Fruit fly (Drosophila melanogaster): Measurements from ENCODE around the gene PNKP.

Gene PNKP

DNA sequence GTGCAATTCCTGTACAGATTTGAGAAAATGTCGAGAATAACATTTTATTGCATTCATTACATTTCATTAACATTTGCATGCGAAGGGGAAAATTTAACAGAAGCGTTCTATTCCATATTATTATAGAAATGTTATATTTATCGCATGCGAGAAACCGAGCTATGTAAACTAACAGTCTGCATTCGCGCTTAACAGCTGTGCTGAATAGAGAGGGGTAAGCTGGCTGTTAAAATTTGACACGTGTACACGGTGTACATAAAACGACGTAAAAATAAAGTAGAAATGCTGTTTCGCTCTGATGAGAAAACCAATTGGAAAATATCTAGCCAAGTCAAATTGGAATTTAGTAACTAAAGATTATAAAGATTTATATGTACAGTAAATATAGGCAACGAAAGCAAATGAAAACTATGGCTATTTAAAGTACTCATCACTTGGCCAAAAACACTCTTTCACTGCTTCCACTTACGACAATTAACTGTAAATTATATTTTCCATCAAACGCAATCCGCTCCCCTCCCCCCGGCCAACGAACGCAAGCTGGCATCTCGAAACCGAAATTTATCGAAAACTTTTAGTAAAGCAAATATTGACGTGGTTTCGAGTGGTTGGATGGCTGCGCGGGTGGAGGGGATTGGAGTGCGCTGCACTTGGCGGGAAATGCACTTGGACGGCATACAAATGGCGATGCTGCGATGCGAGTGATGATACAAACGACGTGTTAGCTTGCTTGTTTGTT is 37.0 kb downstream of the PNKP start:
- TF ChIP-seq psq (GFP tag; optimal IDR thresholded peaks at IDR 0.05): no peak
- peak; percentile 82 for TF ChIP-seq sage (GFP tag; optimal IDR thresholded peaks at IDR 0.05)
- TF ChIP-seq foxo (GFP tag; optimal IDR thresholded peaks at IDR 0.05): peak in 1 of 2 experiments; percentile 20
- TF ChIP-seq N (GFP tag; optimal IDR thresholded peaks at IDR 0.05): no peak
- no peak for TF ChIP-seq CG9705 (GFP tag; optimal IDR thresholded peaks at IDR 0.05)
- TF ChIP-seq lola (GFP tag; optimal IDR thresholded peaks at IDR 0.05): no peak
- no peak for TF ChIP-seq tai (GFP tag; optimal IDR thresholded peaks at IDR 0.05)
- no peak for TF ChIP-seq jim (GFP tag; optimal IDR thresholded peaks at IDR 0.05)
- TF ChIP-seq dmrt93B (GFP tag; optimal IDR thresholded peaks at IDR 0.05): no peak

DNA sequence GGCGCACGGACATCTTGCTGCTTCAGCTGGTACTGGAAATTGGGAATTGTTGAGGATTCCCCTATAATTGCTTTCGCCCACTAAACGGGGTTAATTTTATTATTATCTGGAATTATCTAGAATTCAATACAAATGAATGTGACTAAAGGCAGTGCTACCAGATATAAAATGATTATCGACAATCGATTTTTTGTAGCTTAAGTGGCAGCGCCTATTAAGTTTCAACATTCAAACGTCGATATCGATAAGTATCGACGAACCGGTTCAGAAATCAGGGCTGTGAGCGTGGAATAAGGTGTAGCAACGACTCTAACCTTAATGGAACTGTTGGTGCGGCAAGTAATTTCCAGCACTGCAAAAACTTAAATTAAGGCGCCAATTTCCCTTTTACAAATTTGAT is 38.2 kb downstream of the PNKP start, which contains the start of gene Sgt1:
Sgt1 (minus strand) TSS at position 165 of the 400 bp plus-strand sequence.
- TF ChIP-seq Rel (GFP tag; optimal IDR thresholded peaks at IDR 0.05) (no peak), Rel (tag; optimal IDR thresholded peaks at IDR 0.05) (peak; percentile 91), Sp1 (GFP tag; optimal IDR thresholded peaks at IDR 0.05) (no peak), ey (GFP tag; optimal IDR thresholded peaks at IDR 0.05) (peak; percentile 39), HLH106 (tag; optimal IDR thresholded peaks at IDR 0.05) (peak; percentile 33), OdsH (GFP tag; optimal IDR thresholded peaks at IDR 0.05) (peak; percentile 36), foxo (GFP tag; optimal IDR thresholded peaks at IDR 0.05) (peak in 1 of 2 experiments; percentile 45), N (GFP tag; optimal IDR thresholded peaks at IDR 0.05) (no peak), lola (GFP tag; optimal IDR thresholded peaks at IDR 0.05) (no peak)

DNA sequence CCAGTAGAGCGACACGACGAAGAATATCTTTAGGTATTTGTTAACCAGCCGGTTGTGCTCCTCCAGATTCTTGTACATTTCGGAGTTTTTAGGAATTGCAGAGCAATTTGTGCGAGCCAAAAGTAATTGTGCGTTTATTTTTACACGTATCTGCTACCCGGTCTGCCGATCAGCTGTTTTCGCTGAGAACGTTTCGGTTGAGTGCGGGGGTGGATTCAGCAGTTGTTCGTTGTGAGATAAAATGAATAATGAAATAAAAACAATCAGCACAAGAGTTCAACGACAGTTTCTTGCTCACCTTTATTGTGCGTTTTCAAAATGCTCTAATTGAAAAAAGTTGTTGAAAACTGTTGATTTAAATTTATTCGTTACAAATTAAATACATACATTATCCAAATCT is 39.5 kb downstream of the PNKP start, which contains the start of gene nac:
nac (minus strand) TSS at position 176 of the 400 bp plus-strand sequence.
- TF ChIP-seq ey (GFP tag; optimal IDR thresholded peaks at IDR 0.05) (no peak), Dif (GFP tag; optimal IDR thresholded peaks at IDR 0.05; ENCODE audit: partially characterized antibody) (peak; percentile 44), dsf (GFP tag; optimal IDR thresholded peaks at IDR 0.05; ENCODE audit: borderline replicate concordance) (no peak), HLH106 (tag; optimal IDR thresholded peaks at IDR 0.05) (peak; percentile 21), CG9705 (GFP tag; optimal IDR thresholded peaks at IDR 0.05) (peak; percentile 20)

DNA sequence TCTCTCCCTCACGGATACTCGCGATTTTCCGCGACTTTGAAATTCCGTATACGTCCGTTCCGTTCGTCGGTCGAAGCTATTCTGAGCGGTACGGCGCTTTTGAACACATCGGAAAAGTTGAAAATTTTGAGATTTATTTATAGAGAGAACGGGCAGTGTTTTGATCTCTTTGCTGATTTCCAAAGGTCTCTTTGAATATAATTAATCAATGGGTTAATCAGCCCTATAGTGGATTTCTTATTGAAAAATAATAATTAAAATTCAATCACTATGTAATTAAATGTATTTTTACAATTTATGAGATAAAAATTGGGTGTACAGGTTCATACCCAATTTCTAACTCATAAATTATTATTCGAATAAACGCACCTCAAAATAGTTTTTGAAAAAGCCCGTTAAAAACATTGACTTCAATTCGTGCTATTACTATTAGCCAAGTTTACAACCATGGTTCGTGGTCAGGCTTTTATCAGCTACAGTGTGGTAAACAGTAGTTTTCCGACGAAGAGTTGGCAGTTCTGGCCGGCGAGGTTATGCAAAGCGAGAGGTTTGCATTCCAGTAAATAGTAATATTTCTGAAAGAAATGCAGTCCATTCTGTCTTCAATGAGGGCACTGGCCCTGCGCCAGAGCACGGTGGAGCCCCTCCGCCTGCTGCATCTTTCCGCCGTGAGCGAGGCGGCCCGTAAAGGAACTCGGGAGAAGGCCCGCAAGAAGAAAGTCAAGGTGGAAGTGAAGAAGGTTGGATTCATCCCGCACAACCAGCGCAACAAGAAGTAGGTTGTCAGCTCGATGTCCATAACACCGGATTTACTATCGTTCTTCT is 42.2 kb downstream of the PNKP start, which contains the start of the genes CG9626 and mRpL1:
CG9626 (minus strand) TSS at position 51 of the 825 bp plus-strand sequence.
mRpL1 (plus strand) TSS at position 513 of the 825 bp plus-strand sequence.
- TF ChIP-seq fru (GFP tag; optimal IDR thresholded peaks at IDR 0.05) (peak; percentile 98), woc (GFP tag; optimal IDR thresholded peaks at IDR 0.05) (no peak), GATAd (GFP tag; optimal IDR thresholded peaks at IDR 0.05) (no peak), Hnf4 (GFP tag; optimal IDR thresholded peaks at IDR 0.05) (no peak), Hr83 (GFP tag; optimal IDR thresholded peaks at IDR 0.05; ENCODE audit: poor library complexity, severe bottlenecking) (no peak), sv (GFP tag; optimal IDR thresholded peaks at IDR 0.05) (no peak), br (GFP tag; optimal IDR thresholded peaks at IDR 0.05) (no peak), tai (GFP tag; optimal IDR thresholded peaks at IDR 0.05) (no peak), Myc (optimal IDR thresholded peaks at IDR 0.05) (peak; percentile 18), usp (GFP tag; optimal IDR thresholded peaks at IDR 0.05) (no peak), HLH106 (tag; optimal IDR thresholded peaks at IDR 0.05) (no peak)

DNA sequence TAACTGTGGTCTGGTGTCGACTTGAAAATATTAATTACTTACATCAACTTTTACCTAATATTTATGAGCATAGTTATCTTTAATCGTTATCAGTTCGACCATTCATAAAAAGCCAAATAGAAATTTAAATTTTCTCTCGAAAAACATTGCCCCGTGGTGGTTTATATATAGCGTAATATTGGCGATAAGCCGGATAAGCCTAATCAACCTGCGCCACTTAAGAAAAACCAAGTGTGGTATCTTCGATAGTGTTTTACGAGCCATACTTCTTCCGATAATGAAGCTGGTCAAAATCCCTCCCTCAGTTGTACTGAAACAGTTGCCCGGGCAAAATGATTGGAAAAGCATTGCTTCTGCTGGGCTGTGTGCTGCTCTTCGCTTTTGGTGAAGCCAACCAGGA is 51.3 kb downstream of the PNKP start, which contains the start of gene CG31463:
CG31463 (plus strand) TSS at position 302 of the 400 bp plus-strand sequence.
- no peak for TF ChIP-seq CG32264 (GFP tag; optimal IDR thresholded peaks at IDR 0.05)
- TF ChIP-seq OdsH (GFP tag; optimal IDR thresholded peaks at IDR 0.05): no peak
- no peak for TF ChIP-seq Rel (GFP tag; optimal IDR thresholded peaks at IDR 0.05)
- no peak for TF ChIP-seq Rel (tag; optimal IDR thresholded peaks at IDR 0.05)
- no peak for TF ChIP-seq tai (GFP tag; optimal IDR thresholded peaks at IDR 0.05)
- TF ChIP-seq woc (GFP tag; optimal IDR thresholded peaks at IDR 0.05): no peak
- TF ChIP-seq br (GFP tag; optimal IDR thresholded peaks at IDR 0.05): no peak
- TF ChIP-seq sv (GFP tag; optimal IDR thresholded peaks at IDR 0.05): no peak
